Worm (Caenorhabditis elegans) whole organism, young adult: ENCODE results near the gene W03G11.3.

Source experiments
- B0019.2 ChIP-seq: fragments of 200-800 bp; sonication (Bioruptor generic); conservative IDR thresholded peaks from 2 replicates; pipeline ENCODE4 v1.3.6; 2022; ENCODE audit warnings: missing genetic modification reagents, missing genetic modification characterization, missing compliant biosample characterization
- F10E7.11 ChIP-seq: sonication (generic microtip); optimal IDR thresholded peaks from 2 replicates; lab custom pipeline; 2017; ENCODE audit warnings: mild to moderate bottlenecking, missing genetic modification characterization, moderate library complexity, missing compliant biosample characterization
- F49E8.2 ChIP-seq: sonication (generic microtip); optimal IDR thresholded peaks from 3 replicates; lab custom pipeline; 2017; ENCODE audit warnings: missing genetic modification characterization, mild to moderate bottlenecking, missing compliant biosample characterization, antibody characterized with exemption, moderate library complexity; ENCODE audit not compliant: insufficient read depth
- T26A5.8 ChIP-seq: sonication (generic microtip); optimal IDR thresholded peaks from 2 replicates; lab custom pipeline; 2016; ENCODE audit warnings: missing genetic modification characterization, missing compliant biosample characterization
- atf-7 ChIP-seq: sonication (generic microtip); optimal IDR thresholded peaks from 2 replicates; lab custom pipeline; 2017; ENCODE audit warnings: mild to moderate bottlenecking, missing genetic modification characterization, missing compliant biosample characterization
- attf-3 ChIP-seq: fragments of 200-800 bp; sonication (Bioruptor generic); conservative IDR thresholded peaks from 2 replicates; pipeline ENCODE4 v1.3.6; 2022; ENCODE audit warnings: missing genetic modification reagents, missing genetic modification characterization, missing compliant biosample characterization
- cebp-2 ChIP-seq: fragments of 200-800 bp; sonication (Bioruptor generic); IDR thresholded peaks from 2 replicates; pipeline ENCODE4 v1.3.6; 2022; ENCODE audit warnings: missing genetic modification characterization, missing compliant biosample characterization
- ceh-40 ChIP-seq: fragments of 200-800 bp; sonication (Bioruptor generic); IDR thresholded peaks from 2 replicates; pipeline ENCODE4 v1.3.6; 2022; ENCODE audit warnings: missing genetic modification characterization, missing compliant biosample characterization
- ceh-79 ChIP-seq: sonication (generic microtip); optimal IDR thresholded peaks from 2 replicates; lab custom pipeline; 2017; ENCODE audit warnings: mild to moderate bottlenecking, missing genetic modification characterization, missing compliant biosample characterization
- ceh-91 ChIP-seq: fragments of 200-800 bp; sonication (Bioruptor generic); IDR thresholded peaks from 2 replicates; pipeline ENCODE4 v1.3.6; 2022; ENCODE audit warnings: missing genetic modification reagents, missing genetic modification characterization, missing compliant biosample characterization
- die-1 ChIP-seq: sonication (generic microtip); optimal IDR thresholded peaks from 2 replicates; lab custom pipeline; 2016; ENCODE audit warnings: missing genotype, mild to moderate bottlenecking, missing genetic modification characterization, missing compliant biosample characterization
- egrh-3 ChIP-seq: fragments of 200-800 bp; sonication (Bioruptor generic); IDR thresholded peaks from 2 replicates; pipeline ENCODE4 v1.3.6; 2022; ENCODE audit warnings: missing genetic modification reagents, missing genetic modification characterization, missing compliant biosample characterization
- ekl-4 ChIP-seq: fragments of 200-800 bp; sonication (Bioruptor generic); IDR thresholded peaks from 2 replicates; pipeline ENCODE4 v1.3.6; 2022; ENCODE audit warnings: missing genetic modification reagents, missing genetic modification characterization, missing compliant biosample characterization
- ets-4 ChIP-seq: fragments of 200-800 bp; sonication (Bioruptor generic); optimal IDR thresholded peaks from 2 replicates; lab custom pipeline; 2018; ENCODE audit warnings: mild to moderate bottlenecking, missing genetic modification characterization, missing compliant biosample characterization
- let-607 ChIP-seq, 2 experiments: fragments of 200-800 bp in 1 of 2; sonication (Bioruptor generic) in 1 of 2; sonication (generic microtip) in 1 of 2; optimal IDR thresholded peaks; 2 replicates each; lab custom pipeline; 2016 to 2018; ENCODE audit warnings: mild to moderate bottlenecking in 2 of 2, missing compliant biosample characterization in 2 of 2, missing genetic modification characterization in 2 of 2, moderate library complexity in 2 of 2, missing genotype in 1 of 2
- lin-26 ChIP-seq: fragments of 200-800 bp; sonication (Bioruptor generic); IDR thresholded peaks from 2 replicates; pipeline ENCODE4 v1.3.6; 2022; ENCODE audit warnings: missing genetic modification reagents, missing genetic modification characterization, missing compliant biosample characterization
- lin-35 ChIP-seq, 3 experiments: fragments of 150-350 bp in 2 of 3; sonication (generic microtip) in 1 of 3; optimal IDR thresholded peaks; 2 replicates each; lab custom pipeline; 2014 to 2018; ENCODE audit warnings: missing biosample characterization in 3 of 3, missing genetic modification characterization in 3 of 3, missing genetic modification reagents in 3 of 3
- lin-40 ChIP-seq: sonication (generic microtip); optimal IDR thresholded peaks from 2 replicates; lab custom pipeline; 2016; ENCODE audit warnings: missing genetic modification characterization, mild to moderate bottlenecking, missing compliant biosample characterization, missing genotype, missing genetic modification reagents
- lir-1 ChIP-seq: fragments of 200-800 bp; sonication (Bioruptor generic); conservative IDR thresholded peaks from 2 replicates; pipeline ENCODE4 v1.3.6; 2022; ENCODE audit warnings: missing genetic modification reagents, missing genetic modification characterization, missing compliant biosample characterization
- nfya-2 ChIP-seq: fragments of 200-800 bp; sonication (Bioruptor generic); IDR thresholded peaks from 2 replicates; pipeline ENCODE4 v1.3.6; 2022; ENCODE audit warnings: missing genetic modification reagents, missing genetic modification characterization, missing compliant biosample characterization
- nhr-27 ChIP-seq: fragments of 200-800 bp; sonication (Bioruptor generic); optimal IDR thresholded peaks from 2 replicates; lab custom pipeline; 2018; ENCODE audit warnings: mild to moderate bottlenecking, missing genetic modification characterization, moderate library complexity, missing compliant biosample characterization
- nhr-90 ChIP-seq: sonication (generic microtip); optimal IDR thresholded peaks from 2 replicates; lab custom pipeline; 2016; ENCODE audit warnings: missing genotype, mild to moderate bottlenecking, missing genetic modification characterization, missing compliant biosample characterization
- rcor-1 ChIP-seq: fragments of 200-800 bp; sonication (Bioruptor generic); IDR thresholded peaks from 2 replicates; pipeline ENCODE4 v1.3.6; 2022; ENCODE audit warnings: missing genetic modification reagents, missing genetic modification characterization, missing compliant biosample characterization
- repo-1 ChIP-seq: sonication (generic microtip); optimal IDR thresholded peaks from 2 replicates; lab custom pipeline; 2017; ENCODE audit warnings: mild to moderate bottlenecking, missing genetic modification characterization, missing compliant biosample characterization
- sdz-38 ChIP-seq: sonication (generic microtip); optimal IDR thresholded peaks from 2 replicates; lab custom pipeline; 2016; ENCODE audit warnings: missing genotype, missing genetic modification characterization, missing compliant biosample characterization
- snpc-1.1 ChIP-seq: sonication (generic microtip); optimal IDR thresholded peaks from 2 replicates; lab custom pipeline; 2017; ENCODE audit warnings: missing genetic modification characterization, mild to moderate bottlenecking, missing compliant biosample characterization, antibody characterized with exemption, moderate library complexity, missing genotype, missing genetic modification reagents; ENCODE audit not compliant: insufficient read depth
- sptf-2 ChIP-seq: fragments of 200-800 bp; sonication (Bioruptor generic); optimal IDR thresholded peaks from 2 replicates; lab custom pipeline; 2018; ENCODE audit warnings: mild to moderate bottlenecking, missing genetic modification characterization, missing compliant biosample characterization
- zfh-2 ChIP-seq: fragments of 200-800 bp; sonication (Bioruptor generic); conservative IDR thresholded peaks from 2 replicates; pipeline ENCODE4 v1.3.6; 2022; ENCODE audit warnings: missing genetic modification reagents, missing genetic modification characterization, missing compliant biosample characterization
- zim-3 ChIP-seq: sonication (generic microtip); optimal IDR thresholded peaks from 2 replicates; lab custom pipeline; 2017; ENCODE audit warnings: mild to moderate bottlenecking, missing genetic modification characterization, moderate library complexity, missing compliant biosample characterization
- ztf-18 ChIP-seq: sonication (generic microtip); optimal IDR thresholded peaks from 2 replicates; lab custom pipeline; 2016; ENCODE audit warnings: missing genotype, mild to moderate bottlenecking, missing genetic modification characterization, missing compliant biosample characterization
- ztf-22 ChIP-seq: fragments of 200-800 bp; sonication (Bioruptor generic); optimal IDR thresholded peaks from 2 replicates; lab custom pipeline; 2018; ENCODE audit warnings: mild to moderate bottlenecking, missing genetic modification characterization, moderate library complexity, missing compliant biosample characterization
- ztf-26 ChIP-seq: sonication (generic microtip); optimal IDR thresholded peaks from 2 replicates; lab custom pipeline; 2017; ENCODE audit warnings: missing genetic modification characterization, missing compliant biosample characterization
- ztf-6 ChIP-seq: fragments of 200-800 bp; sonication (Bioruptor generic); IDR thresholded peaks from 2 replicates; pipeline ENCODE4 v1.3.6; 2022; ENCODE audit warnings: missing genetic modification reagents, missing genetic modification characterization, missing compliant biosample characterization

Gene W03G11.3

DNA sequence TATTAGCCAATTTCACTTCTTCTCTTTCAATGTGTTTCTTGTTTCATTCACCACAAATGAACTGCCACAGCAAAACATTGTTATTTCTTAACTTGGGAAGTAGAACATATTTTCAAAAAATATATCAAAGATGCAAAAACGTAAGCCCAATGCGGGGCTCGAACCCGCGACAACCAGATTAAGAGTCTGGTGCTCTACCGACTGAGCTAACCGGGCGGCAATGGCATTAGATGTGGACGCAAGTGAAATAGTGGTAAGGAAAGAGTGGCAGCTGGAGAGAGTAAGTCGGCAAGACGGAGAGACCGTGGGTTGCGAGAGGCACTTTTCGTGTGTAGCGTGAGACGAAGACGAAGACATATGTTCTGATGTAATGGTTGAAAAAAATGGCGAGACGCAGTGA lies 2.4 kb upstream of the W03G11.3 start (continued):
- peak in 1 of 3 experiments; percentile 89 for TF ChIP-seq lin-35 (GFP tag; optimal IDR thresholded peaks at IDR 0.05; lab: Kevin White, UChicago)
- peak; percentile 82 for TF ChIP-seq repo-1 (tag; lab: Kevin White, UChicago)
- no peak for TF ChIP-seq F49E8.2
- peak; percentile 55 to 74 for TF ChIP-seq let-607 (tag; optimal IDR thresholded peaks at IDR 0.05; lab: Kevin White, UChicago)

DNA sequence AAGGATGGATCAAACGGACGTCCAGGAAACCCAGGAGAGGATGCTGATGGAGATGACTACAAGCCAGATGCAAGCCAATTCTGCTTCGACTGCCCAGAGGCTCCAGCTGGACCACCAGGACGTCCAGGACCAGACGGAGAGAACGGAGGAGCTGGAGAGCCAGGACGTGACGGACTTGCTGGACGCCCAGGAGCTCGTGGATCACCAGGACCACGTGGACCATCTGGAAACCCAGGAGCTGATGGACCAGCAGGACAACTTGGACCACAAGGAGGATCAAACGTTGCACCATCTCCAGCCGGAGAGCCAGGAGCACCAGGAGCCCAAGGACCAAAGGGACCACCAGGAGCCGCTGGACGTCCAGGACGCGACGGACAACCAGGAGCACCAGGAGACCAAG lies 1.8 kb upstream of the W03G11.3 start:
- peak; percentile 44 for TF ChIP-seq ztf-26
- TF ChIP-seq nhr-90 (tag; lab: Kevin White, UChicago), result no peak
- TF ChIP-seq zfh-2, result peak; percentile 87
- TF ChIP-seq ets-4 (GFP tag; lab: Kevin White, UChicago), result no peak
- peak; percentile 79; the same call in 1 of the 2 replicates for TF ChIP-seq egrh-3 (GFP tag; lab: Robert Waterston, UW)

DNA sequence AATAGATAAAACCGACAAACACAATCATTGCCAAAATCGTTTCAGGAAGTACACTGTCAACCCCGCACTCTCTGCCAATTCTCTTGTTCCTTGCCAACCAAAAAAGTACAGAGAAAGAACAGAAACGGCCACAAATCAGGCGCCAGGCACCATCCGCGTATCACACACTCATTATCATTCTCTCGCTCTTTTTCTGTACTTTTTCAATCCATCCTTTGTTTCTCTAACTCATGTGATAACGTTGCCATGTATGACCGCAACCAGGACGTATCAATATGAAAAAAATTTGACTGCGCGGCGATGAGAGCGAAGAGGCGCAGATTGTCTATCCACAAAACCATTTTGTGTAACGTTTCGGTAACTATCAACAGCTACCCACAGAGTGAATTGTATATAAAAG lies 1.0 kb upstream of the W03G11.3 start, which contains the start of gene col-181:
Gene col-181, plus strand, starts transcription at position 301 of the 400 bp plus-strand sequence.
- TF ChIP-seq die-1 (tag; lab: Kevin White, UChicago), result peak; percentile 8
- TF ChIP-seq snpc-1.1 (tag; lab: Kevin White, UChicago), result no peak
- TF ChIP-seq sdz-38 (tag; lab: Kevin White, UChicago), result no peak
- no peak for TF ChIP-seq T26A5.8 (tag; lab: Kevin White, UChicago)
- no peak for TF ChIP-seq zim-3 (tag; lab: Kevin White, UChicago)
- TF ChIP-seq lin-26 (GFP tag; lab: Robert Waterston, UW), result no peak
- TF ChIP-seq ekl-4 (GFP tag; lab: Robert Waterston, UW), result no peak

DNA sequence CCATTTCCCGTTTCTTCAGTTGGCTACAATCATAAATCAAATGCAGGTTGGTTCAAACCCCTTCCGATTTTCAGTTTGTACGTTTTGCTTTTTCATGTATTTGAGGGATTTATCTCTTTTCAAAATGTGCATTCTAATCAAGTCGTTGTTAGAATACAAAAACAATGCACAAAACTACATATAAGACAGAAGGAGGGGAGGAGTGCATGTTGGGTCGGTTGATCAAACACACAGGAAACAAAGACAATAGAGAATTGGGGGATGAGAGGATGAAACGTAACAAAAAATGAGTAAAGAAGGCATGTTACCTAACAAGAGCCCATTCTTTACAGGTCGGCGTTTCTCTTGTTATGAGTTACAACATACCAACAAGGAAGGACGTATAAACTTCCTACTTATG lies 5.6 kb downstream of the W03G11.3 start:
- TF ChIP-seq ceh-91, result no peak
- TF ChIP-seq atf-7 (tag; lab: Kevin White, UChicago), result no peak
- no peak for TF ChIP-seq ztf-6 (GFP tag; lab: Robert Waterston, UW)
- TF ChIP-seq repo-1 (tag; lab: Kevin White, UChicago), result no peak
- no peak for TF ChIP-seq ceh-40
- TF ChIP-seq ceh-79, result no peak
- no peak for TF ChIP-seq lir-1
- TF ChIP-seq ztf-22 (GFP tag; lab: Kevin White, UChicago), result no peak
- no peak for TF ChIP-seq B0019.2
- no peak for TF ChIP-seq attf-3 (GFP tag; lab: Robert Waterston, UW)

DNA sequence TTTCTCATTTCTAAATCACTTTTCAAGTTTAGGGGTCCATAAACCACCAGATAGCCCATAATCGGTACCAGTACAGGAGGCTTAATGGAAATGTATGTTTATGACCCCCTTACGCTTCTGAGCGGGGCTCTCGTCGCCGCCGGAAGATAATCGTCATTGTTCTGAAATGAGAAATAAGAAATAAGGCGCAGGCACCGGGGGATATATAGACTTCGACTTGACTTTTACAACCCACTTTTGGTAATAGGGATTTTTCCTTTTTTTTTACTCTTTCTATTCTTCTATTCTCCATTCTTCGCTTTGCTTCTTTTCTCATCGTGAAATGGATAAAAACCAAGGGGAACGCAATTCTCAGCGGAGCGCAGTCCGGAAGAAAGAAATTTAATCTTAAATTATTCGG lies 8.4 kb downstream of the W03G11.3 start:
- no peak for TF ChIP-seq nfya-2 (GFP tag; lab: Robert Waterston, UW)
- TF ChIP-seq F10E7.11, result no peak
- no peak for TF ChIP-seq nhr-27 (tag; lab: Kevin White, UChicago)
- no peak for TF ChIP-seq sptf-2 (GFP tag; lab: Kevin White, UChicago)
- no peak for TF ChIP-seq cebp-2
- no peak for TF ChIP-seq ztf-18 (tag; lab: Kevin White, UChicago)
- no peak for TF ChIP-seq lin-40
- no peak for TF ChIP-seq rcor-1 (GFP tag; lab: Robert Waterston, UW)
- TF ChIP-seq snpc-1.1 (tag; lab: Kevin White, UChicago), result no peak
